Fruit fly (Drosophila melanogaster) whole organism, embryonic: Measurements from ENCODE around the gene CG13022.

Experiments
- Asciz ChIP-seq: fragments of 200-800 bp; sonication (Bioruptor generic); optimal IDR thresholded peaks from 2 replicates; lab custom pipeline; 2017; ENCODE audit warnings: missing biosample characterization, mild to moderate bottlenecking, missing genetic modification characterization, missing genetic modification reagents
- Blimp-1 ChIP-seq: fragments of 200-800 bp; sonication (Bioruptor generic); optimal IDR thresholded peaks from 3 replicates; lab custom pipeline; 2018; ENCODE audit warnings: missing biosample characterization, missing genetic modification characterization, mild to moderate bottlenecking, moderate library complexity, missing genetic modification reagents
- CG10147 ChIP-seq: fragments of 200-800 bp; sonication (Bioruptor generic); optimal IDR thresholded peaks from 2 replicates; lab custom pipeline; 2019; ENCODE audit warnings: missing biosample characterization, mild to moderate bottlenecking, missing genetic modification characterization, moderate library complexity
- CG1024 ChIP-seq: fragments of 200-800 bp; sonication (Bioruptor generic); IDR thresholded peaks from 2 replicates; pipeline ENCODE4 v1.3.6; 2022; ENCODE audit warnings: missing biosample characterization, missing genetic modification characterization
- CG10959 ChIP-seq: fragments of 200-800 bp; sonication (Bioruptor generic); IDR thresholded peaks from 2 replicates; pipeline ENCODE4 v1.3.6; 2022; ENCODE audit warnings: missing biosample characterization, missing genetic modification characterization
- CG11723 ChIP-seq: fragments of 200-800 bp; sonication (Bioruptor generic); optimal IDR thresholded peaks from 2 replicates; lab custom pipeline; 2017; ENCODE audit warnings: missing biosample characterization, mild to moderate bottlenecking, missing genetic modification characterization
- CG1233 ChIP-seq: fragments of 200-800 bp; sonication (Bioruptor generic); optimal IDR thresholded peaks from 4 replicates; lab custom pipeline; 2018; ENCODE audit warnings: missing biosample characterization, mild to moderate bottlenecking, missing genetic modification characterization
- CG13123 ChIP-seq: fragments of 200-800 bp; sonication (Bioruptor generic); optimal IDR thresholded peaks from 2 replicates; lab custom pipeline; 2016; ENCODE audit warnings: missing biosample characterization, missing genetic modification characterization
- CG13624 ChIP-seq: fragments of 200-800 bp; sonication (Bioruptor generic); optimal IDR thresholded peaks from 2 replicates; lab custom pipeline; 2016; ENCODE audit warnings: missing biosample characterization, missing genetic modification characterization
- CG1603 ChIP-seq: fragments of 200-800 bp; sonication (Bioruptor generic); optimal IDR thresholded peaks from 2 replicates; lab custom pipeline; 2019; ENCODE audit warnings: missing biosample characterization, mild to moderate bottlenecking, missing genetic modification characterization, moderate library complexity
- CG17385 ChIP-seq: fragments of 200-800 bp; sonication (Bioruptor generic); optimal IDR thresholded peaks from 3 replicates; lab custom pipeline; 2018; ENCODE audit warnings: missing biosample characterization, mild to moderate bottlenecking, missing genetic modification characterization
- CG18476 ChIP-seq: fragments of 200-800 bp; sonication (Bioruptor generic); optimal IDR thresholded peaks from 2 replicates; lab custom pipeline; 2016; ENCODE audit warnings: missing biosample characterization, mild to moderate bottlenecking, missing genetic modification characterization
- CG31388 ChIP-seq: fragments of 200-800 bp; sonication (Bioruptor generic); optimal IDR thresholded peaks from 2 replicates; lab custom pipeline; 2016; ENCODE audit warnings: missing biosample characterization, missing genetic modification characterization
- CG31441 ChIP-seq: fragments of 200-800 bp; sonication (Bioruptor generic); IDR thresholded peaks from 2 replicates; pipeline ENCODE4 v1.3.6; 2022; ENCODE audit warnings: missing biosample characterization, missing genetic modification characterization
- CG32767 ChIP-seq: fragments of 200-800 bp; sonication (Bioruptor generic); IDR thresholded peaks from 2 replicates; pipeline ENCODE4 v1.3.6; 2022; ENCODE audit warnings: missing biosample characterization, missing genetic modification characterization
- CG4820 ChIP-seq: fragments of 200-800 bp; sonication (Bioruptor generic); optimal IDR thresholded peaks from 3 replicates; lab custom pipeline; 2016; ENCODE audit warnings: missing biosample characterization, missing genetic modification characterization
- CG8290 ChIP-seq, 3 experiments: fragments of 200-800 bp; sonication (Bioruptor generic); optimal IDR thresholded peaks; 2 replicates each; lab custom pipeline; 2016 to 2019; ENCODE audit warnings: missing biosample characterization in 3 of 3, missing genetic modification characterization in 3 of 3, mild to moderate bottlenecking in 2 of 3, moderate library complexity in 1 of 3
- CG9876 ChIP-seq: fragments of 200-800 bp; sonication (Bioruptor generic); optimal IDR thresholded peaks from 2 replicates; lab custom pipeline; 2016; ENCODE audit warnings: missing biosample characterization, missing genetic modification characterization
- CG9932 ChIP-seq: fragments of 200-800 bp; sonication (Bioruptor generic); IDR thresholded peaks from 2 replicates; pipeline ENCODE4 v1.3.6; 2022; ENCODE audit warnings: missing biosample characterization, missing genetic modification characterization
- Deaf1 ChIP-seq: fragments of 200-800 bp; optimal IDR thresholded peaks from 3 replicates; lab custom pipeline; 2019; ENCODE audit warnings: missing biosample characterization, mild to moderate bottlenecking, missing genetic modification characterization, moderate library complexity
- Dip3 ChIP-seq: fragments of 200-800 bp; sonication (Bioruptor generic); optimal IDR thresholded peaks from 3 replicates; lab custom pipeline; 2016; ENCODE audit warnings: missing biosample characterization, missing genetic modification characterization
- Drgx ChIP-seq: fragments of 200-800 bp; sonication (Bioruptor generic); IDR thresholded peaks from 2 replicates; pipeline ENCODE4 v1.3.6; 2022; ENCODE audit warnings: missing biosample characterization, missing genetic modification characterization
- Ets65A ChIP-seq: fragments of 200-800 bp; sonication (Bioruptor generic); peaks from one replicate; lab custom pipeline; 2016; ENCODE audit warnings: missing biosample characterization, missing genetic modification characterization
- Lpt ChIP-seq: fragments of >200 bp; optimal IDR thresholded peaks from 2 replicates; lab custom pipeline; 2018; ENCODE audit warnings: missing biosample characterization, missing genetic modification characterization
- MESR4 ChIP-seq: fragments of 200-800 bp; sonication (Bioruptor generic); optimal IDR thresholded peaks from 2 replicates; lab custom pipeline; 2018; ENCODE audit warnings: missing biosample characterization, mild to moderate bottlenecking, missing genetic modification characterization, moderate library complexity
- Max ChIP-seq: fragments of 200-800 bp; sonication (Bioruptor generic); optimal IDR thresholded peaks from 2 replicates; lab custom pipeline; 2016; ENCODE audit warnings: missing biosample characterization, mild to moderate bottlenecking, missing genetic modification characterization
- NK7.1 ChIP-seq: fragments of 200-800 bp; sonication (Bioruptor generic); optimal IDR thresholded peaks from 3 replicates; lab custom pipeline; 2016; ENCODE audit warnings: missing biosample characterization, missing genetic modification characterization
- Sox102F ChIP-seq: fragments of 200-800 bp; sonication (Bioruptor generic); optimal IDR thresholded peaks from 2 replicates; lab custom pipeline; 2018; ENCODE audit warnings: missing biosample characterization, mild to moderate bottlenecking, missing genetic modification characterization, moderate library complexity
- bcd ChIP-seq: fragments of 200-800 bp; sonication (Bioruptor generic); optimal IDR thresholded peaks from 2 replicates; lab custom pipeline; 2017; ENCODE audit warnings: missing biosample characterization, mild to moderate bottlenecking, missing genetic modification characterization
- bowl ChIP-seq: fragments of 200-800 bp; sonication (Bioruptor generic); IDR thresholded peaks from 2 replicates; pipeline ENCODE4 v1.3.6; 2022; ENCODE audit warnings: missing biosample characterization, missing genetic modification characterization
- bsh ChIP-seq, 2 experiments: fragments of 200-800 bp; sonication (Bioruptor generic); optimal IDR thresholded peaks; 2 replicates each; lab custom pipeline; 2017 to 2018; ENCODE audit warnings: mild to moderate bottlenecking in 2 of 2, missing biosample characterization in 2 of 2, missing genetic modification characterization in 2 of 2, moderate library complexity in 1 of 2
- chinmo ChIP-seq: fragments of 200-800 bp; sonication (Bioruptor generic); IDR thresholded peaks from 4 replicates; pipeline ENCODE4 v1.3.6; 2022; ENCODE audit warnings: missing biosample characterization, missing genetic modification characterization; ENCODE audit not compliant: partially characterized antibody
- dmrt99B ChIP-seq: fragments of 200-800 bp; sonication (Bioruptor generic); optimal IDR thresholded peaks from 2 replicates; lab custom pipeline; 2018; ENCODE audit warnings: missing biosample characterization, mild to moderate bottlenecking, missing genetic modification characterization, moderate library complexity
- dysf ChIP-seq: fragments of 200-800 bp; sonication (Bioruptor generic); IDR thresholded peaks from 3 replicates; pipeline ENCODE4 v1.3.6; 2022; ENCODE audit warnings: missing biosample characterization, missing genetic modification characterization
- grn ChIP-seq: fragments of 200-800 bp; sonication (Bioruptor generic); optimal IDR thresholded peaks from 3 replicates; lab custom pipeline; 2017; ENCODE audit warnings: missing biosample characterization, missing genetic modification characterization
- lab ChIP-seq: fragments of 200-800 bp; sonication (Bioruptor generic); optimal IDR thresholded peaks from 3 replicates; lab custom pipeline; 2017; ENCODE audit warnings: missing biosample characterization, missing genetic modification characterization, mild to moderate bottlenecking, moderate library complexity, missing genetic modification reagents
- nerfin-1 ChIP-seq: fragments of 200-800 bp; sonication (Bioruptor generic); optimal IDR thresholded peaks from 3 replicates; lab custom pipeline; 2019; ENCODE audit warnings: missing biosample characterization, mild to moderate bottlenecking, missing genetic modification characterization, moderate library complexity
- prd ChIP-seq, 3 experiments: fragments of >200 bp in 2 of 3; fragments of 200-800 bp in 1 of 3; sonication (Bioruptor generic) in 1 of 3; optimal IDR thresholded peaks in 2 of 3; IDR thresholded peaks in 1 of 3; 2 replicates in 2 of 3; 3 replicates in 1 of 3; pipeline versions ENCODE4 v1.3.6 to Lab custom; 2017 to 2022; ENCODE audit warnings: missing biosample characterization in 1 of 3, missing genetic modification characterization in 1 of 3
- sens ChIP-seq: fragments of 200-800 bp; sonication (Bioruptor generic); peaks from one replicate; lab custom pipeline; 2016; ENCODE audit warnings: missing biosample characterization, missing genetic modification characterization
- sim ChIP-seq: fragments of 200-800 bp; sonication (Bioruptor generic); IDR thresholded peaks from 2 replicates; pipeline ENCODE4 v1.3.6; 2022; ENCODE audit warnings: missing biosample characterization, missing genetic modification characterization
- sima ChIP-seq: fragments of 200-800 bp; sonication (Bioruptor generic); optimal IDR thresholded peaks from 2 replicates; lab custom pipeline; 2016; ENCODE audit warnings: missing biosample characterization, missing genetic modification characterization
- sisA ChIP-seq: fragments of 200-800 bp; sonication (Bioruptor generic); IDR thresholded peaks from 2 replicates; pipeline ENCODE4 v1.3.6; 2022; ENCODE audit warnings: missing biosample characterization, missing genetic modification characterization
- slou ChIP-seq: fragments of 200-800 bp; sonication (Bioruptor generic); optimal IDR thresholded peaks from 3 replicates; lab custom pipeline; 2016; ENCODE audit warnings: missing biosample characterization, missing genetic modification characterization
- so ChIP-seq: fragments of 200-800 bp; sonication (Bioruptor generic); IDR thresholded peaks from 3 replicates; pipeline ENCODE4 v1.3.6; 2022; ENCODE audit warnings: missing biosample characterization, missing genetic modification characterization
- sr ChIP-seq: fragments of 200-800 bp; sonication (Bioruptor generic); IDR thresholded peaks from 3 replicates; pipeline ENCODE4 v1.3.6; 2022; ENCODE audit warnings: missing biosample characterization, missing genetic modification characterization
- tgo ChIP-seq: fragments of 200-800 bp; sonication (Bioruptor generic); IDR thresholded peaks from 3 replicates; pipeline ENCODE4 v1.3.6; 2022; ENCODE audit warnings: missing biosample characterization, missing genetic modification characterization
- unpg ChIP-seq: fragments of 200-800 bp; sonication (Bioruptor generic); optimal IDR thresholded peaks from 3 replicates; lab custom pipeline; 2018; ENCODE audit warnings: missing biosample characterization, mild to moderate bottlenecking, missing genetic modification characterization, moderate library complexity
- wdn ChIP-seq: fragments of 200-800 bp; sonication (Bioruptor generic); IDR thresholded peaks from 2 replicates; pipeline ENCODE4 v1.3.6; 2022; ENCODE audit warnings: missing biosample characterization, missing genetic modification characterization
- yki ChIP-seq: fragments of >200 bp; optimal IDR thresholded peaks from 3 replicates; lab custom pipeline; 2018

The CG13022 gene

dm6 chr3L:16892728-16893271 lies 46.0 kb downstream of the CG13022 start (continued):
- TF ChIP-seq Drgx (peak; percentile 63; the same call in 1 of the 2 replicates), CG10959 (GFP tag; lab: Robert Waterston, UW) (no peak), CG31441 (GFP tag; lab: Robert Waterston, UW) (0 out of 2 replicates have a peak, but pooled peaks have one; percentile 14), CG1233 (GFP tag; lab: Kevin White, UChicago) (no peak), CG18476 (GFP tag; lab: Kevin White, UChicago) (no peak), CG13624 (GFP tag; lab: Kevin White, UChicago) (no peak), Max (GFP tag; lab: Kevin White, UChicago) (no peak), CG11723 (no peak), CG13123 (GFP tag; lab: Kevin White, UChicago) (no peak), CG17385 (GFP tag; lab: Kevin White, UChicago) (no peak), Deaf1 (tag; lab: Kevin White, UChicago) (no peak), CG10147 (GFP tag; lab: Kevin White, UChicago) (no peak), bsh (GFP tag; optimal IDR thresholded peaks at IDR 0.05; lab: Kevin White, UChicago) (peak in 1 of 2 experiments; percentile 58), dmrt99B (tag; lab: Kevin White, UChicago) (peak; percentile 35), CG32767 (GFP tag; lab: Robert Waterston, UW) (no peak), CG1603 (tag; lab: Kevin White, UChicago) (peak; percentile 25), MESR4 (GFP tag; lab: Kevin White, UChicago) (no peak), nerfin-1 (tag; lab: Kevin White, UChicago) (no peak), Sox102F (peak; percentile 37), Lpt (GFP tag; lab: Kevin White, UChicago) (no peak), so (no peak), CG1024 (no peak), prd (optimal IDR thresholded peaks at IDR 0.05; lab: Kevin White, UChicago) (no peak), prd (GFP tag; IDR thresholded peaks at IDR 0.05; lab: Robert Waterston, UW) (peak; percentile 41; the same call in 1 of the 3 replicates), CG31388 (GFP tag; lab: Kevin White, UChicago) (no peak), sisA (GFP tag; lab: Robert Waterston, UW) (no peak), CG4820 (GFP tag; lab: Kevin White, UChicago) (no peak), Blimp-1 (GFP tag; lab: Kevin White, UChicago) (peak; percentile 60), slou (GFP tag; lab: Kevin White, UChicago) (no peak), sim (GFP tag; lab: Robert Waterston, UW) (no peak), sima (GFP tag; lab: Kevin White, UChicago) (no peak), Dip3 (no peak)

dm6 chr3L:16891914-16892313 lies 46.8 kb downstream of the CG13022 start:
- TF ChIP-seq sr (GFP tag; lab: Robert Waterston, UW) = no peak
- no peak for TF ChIP-seq CG9876 (GFP tag; lab: Kevin White, UChicago)
- peak; percentile 74 for TF ChIP-seq sens (GFP tag; lab: Kevin White, UChicago)
- TF ChIP-seq chinmo (GFP tag; lab: Robert Waterston, UW) = no peak
- TF ChIP-seq Ets65A (GFP tag; lab: Kevin White, UChicago) = no peak
- no peak for TF ChIP-seq CG8290 (GFP tag; optimal IDR thresholded peaks at IDR 0.05; lab: Kevin White, UChicago)
- no peak for TF ChIP-seq CG8290 (tag; optimal IDR thresholded peaks at IDR 0.05; lab: Kevin White, UChicago)
- no peak for TF ChIP-seq wdn (GFP tag; lab: Robert Waterston, UW)
- peak; percentile 16 for TF ChIP-seq Asciz (GFP tag; lab: Kevin White, UChicago)
- no peak for TF ChIP-seq unpg
- no peak for TF ChIP-seq NK7.1 (GFP tag; lab: Kevin White, UChicago)
- no peak for TF ChIP-seq bowl (GFP tag; lab: Robert Waterston, UW)
- TF ChIP-seq CG9932 (GFP tag; lab: Robert Waterston, UW) = no peak
- TF ChIP-seq dysf (GFP tag; lab: Robert Waterston, UW) = no peak
- TF ChIP-seq yki = no peak
- TF ChIP-seq grn = peak; percentile 61
- TF ChIP-seq lab (GFP tag; lab: Kevin White, UChicago) = peak; percentile 56
- TF ChIP-seq bcd = no peak
- no peak for TF ChIP-seq tgo (GFP tag; lab: Robert Waterston, UW)
